Fruit fly (Drosophila melanogaster) Kc167 (cell line): Measurements from ENCODE around the gene CG13073.

Experiments used
- Myc ChIP-seq: fragments of >200 bp; optimal IDR thresholded peaks from 2 replicates; lab custom pipeline; 2017; ENCODE audit warnings: missing external identifiers
- Sin3A ChIP-seq: fragments of >200 bp; optimal IDR thresholded peaks from 2 replicates; lab custom pipeline; 2018; ENCODE audit warnings: missing external identifiers
- h ChIP-seq: fragments of >200 bp; optimal IDR thresholded peaks from 3 replicates; lab custom pipeline; 2018; ENCODE audit warnings: missing external identifiers
- insv ChIP-seq: fragments of >200 bp; optimal IDR thresholded peaks from 3 replicates; lab custom pipeline; 2018; ENCODE audit warnings: missing external identifiers
- psq ChIP-seq: fragments of >200 bp; optimal IDR thresholded peaks from 2 replicates; lab custom pipeline; 2017; ENCODE audit warnings: missing external identifiers
- ttk ChIP-seq: sonication (Bioruptor generic); optimal IDR thresholded peaks from 2 replicates; lab custom pipeline; 2017; ENCODE audit warnings: missing external identifiers

CG13073 gene

dm6 chr3L:16195476-16195958 lies 21.6 kb downstream of the CG13073 start:
- TF ChIP-seq insv (no peak), ttk (lab: Kevin White, UChicago) (no peak), Myc (no peak), h (lab: Kevin White, UChicago) (no peak), Sin3A (lab: Kevin White, UChicago) (no peak), psq (lab: Kevin White, UChicago) (no peak)

DNA sequence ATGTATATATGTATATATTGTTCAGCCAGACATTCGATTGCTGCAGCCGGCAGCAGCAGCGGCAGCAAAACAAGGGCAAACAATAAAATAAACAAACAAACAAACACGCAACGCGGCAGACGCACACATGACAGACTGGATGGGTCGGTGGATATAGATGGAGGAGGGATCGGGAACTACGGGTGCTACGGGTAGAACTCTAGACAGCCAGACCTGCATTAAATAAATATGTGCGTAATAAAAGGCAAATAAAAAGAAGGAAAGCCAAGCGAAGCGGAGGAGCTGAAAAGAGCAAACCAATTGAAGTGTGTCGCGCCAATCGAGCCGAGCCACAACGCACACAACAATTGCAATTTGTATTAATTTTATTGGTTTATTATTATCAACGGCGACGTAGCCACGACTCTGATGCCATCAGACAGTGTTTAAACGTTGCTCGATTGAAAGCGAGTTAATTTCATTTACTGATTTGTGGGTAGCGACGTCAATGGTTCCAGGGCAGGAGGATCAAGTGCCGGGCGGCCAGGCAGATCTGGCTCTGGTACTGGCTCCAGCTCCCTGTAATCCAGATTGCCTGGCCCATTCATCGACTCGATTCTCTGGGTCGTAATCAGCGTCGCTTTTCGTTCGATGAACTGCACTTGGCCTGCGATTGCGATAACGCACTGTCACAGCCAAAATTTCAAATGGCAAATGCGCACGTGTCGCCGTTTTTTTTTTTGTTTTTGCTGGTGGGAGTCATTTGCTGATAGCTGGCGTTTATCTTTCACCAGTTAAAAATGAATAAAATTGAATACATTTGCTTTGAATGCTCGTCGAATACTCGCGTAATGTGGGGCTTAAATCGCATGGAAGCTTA lies 23.0 kb downstream of the CG13073 start:
- TF ChIP-seq h (lab: Kevin White, UChicago) (no peak), Sin3A (lab: Kevin White, UChicago) (no peak), psq (lab: Kevin White, UChicago) (no peak), insv (no peak), ttk (lab: Kevin White, UChicago) (no peak), Myc (no peak)

- no peak for TF ChIP-seq insv
- no peak for TF ChIP-seq Sin3A (lab: Kevin White, UChicago)
- TF ChIP-seq psq (lab: Kevin White, UChicago), result no peak
- no peak for TF ChIP-seq ttk (lab: Kevin White, UChicago)
- no peak for TF ChIP-seq Myc
- no peak for TF ChIP-seq h (lab: Kevin White, UChicago)
Measured at dm6 chr3L:16192561-16193355, 24.3 kb downstream of the CG13073 start.

DNA sequence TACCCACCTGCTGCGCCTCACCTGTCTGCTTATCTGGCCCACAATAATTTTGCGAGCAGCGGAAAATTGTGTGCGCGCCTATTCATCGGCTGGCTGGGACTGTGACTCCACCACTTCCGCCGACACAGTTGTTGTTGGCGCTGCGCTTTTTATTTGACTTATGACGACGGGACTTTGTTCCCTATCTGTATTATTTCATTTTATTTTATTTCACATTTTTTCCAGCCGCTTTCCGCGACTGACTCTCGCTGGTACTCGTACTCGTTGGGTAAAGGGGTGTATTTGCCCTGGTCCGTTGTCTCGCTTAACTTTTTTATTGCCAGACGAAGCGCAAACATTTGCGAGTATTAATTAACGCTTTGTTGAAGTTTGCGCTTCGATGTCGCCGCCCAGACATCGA lies 26.2 kb downstream of the CG13073 start:
- no peak for TF ChIP-seq h (lab: Kevin White, UChicago)
- TF ChIP-seq Myc, result no peak
- TF ChIP-seq insv, result no peak
- TF ChIP-seq psq (lab: Kevin White, UChicago), result no peak
- no peak for TF ChIP-seq ttk (lab: Kevin White, UChicago)
- no peak for TF ChIP-seq Sin3A (lab: Kevin White, UChicago)

dm6 chr3L:16189925-16190231 lies 27.2 kb downstream of the CG13073 start:
- TF ChIP-seq Myc, result no peak
- TF ChIP-seq ttk (lab: Kevin White, UChicago), result no peak
- no peak for TF ChIP-seq h (lab: Kevin White, UChicago)
- TF ChIP-seq psq (lab: Kevin White, UChicago), result no peak
- TF ChIP-seq insv, result no peak
- TF ChIP-seq Sin3A (lab: Kevin White, UChicago), result no peak

DNA sequence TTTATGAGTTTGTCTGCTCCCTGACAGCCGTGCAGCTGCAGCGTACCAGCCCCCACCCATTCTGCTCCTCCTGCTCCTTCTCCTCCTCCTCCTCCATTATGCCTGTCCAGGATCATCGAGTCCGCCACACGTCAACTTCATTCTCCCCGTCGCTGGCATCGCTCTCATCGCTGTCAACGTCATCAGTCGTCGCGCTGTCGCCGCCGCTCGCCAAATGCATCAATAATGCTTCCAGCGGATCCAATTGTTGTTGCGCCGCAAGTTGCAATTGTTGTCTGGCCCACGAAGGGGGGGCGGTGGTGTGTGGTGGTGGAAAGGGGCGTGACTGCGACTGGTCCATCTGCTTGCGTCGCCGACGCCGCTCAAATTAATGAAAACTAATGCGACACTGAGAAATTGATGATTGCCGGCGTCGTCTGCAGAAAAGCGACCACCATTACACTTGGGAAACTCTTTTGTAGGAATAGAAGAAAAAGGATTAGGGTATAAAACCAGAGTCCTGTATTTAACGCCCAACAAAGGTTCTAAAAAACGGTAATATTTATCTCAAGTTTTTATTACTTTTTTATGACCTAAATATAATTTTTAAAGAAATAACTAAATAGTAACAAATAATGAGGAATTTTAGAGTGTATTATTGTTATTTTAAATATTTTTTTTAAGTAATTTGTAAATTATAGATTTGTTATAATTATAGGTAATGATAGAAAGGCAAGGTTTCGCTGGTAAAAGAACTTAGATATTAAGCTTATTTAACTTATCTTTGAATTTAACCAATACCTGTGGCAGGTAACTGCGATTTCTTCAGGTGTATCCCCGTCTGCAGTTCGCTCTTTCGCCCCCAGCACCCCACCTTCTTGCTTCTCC lies 27.8 kb downstream of the CG13073 start:
- no peak for TF ChIP-seq insv
- no peak for TF ChIP-seq psq (lab: Kevin White, UChicago)
- TF ChIP-seq Sin3A (lab: Kevin White, UChicago), result no peak
- no peak for TF ChIP-seq Myc
- no peak for TF ChIP-seq ttk (lab: Kevin White, UChicago)
- TF ChIP-seq h (lab: Kevin White, UChicago), result no peak

- no peak for TF ChIP-seq h (lab: Kevin White, UChicago)
- no peak for TF ChIP-seq psq (lab: Kevin White, UChicago)
- TF ChIP-seq Myc, result no peak
- no peak for TF ChIP-seq Sin3A (lab: Kevin White, UChicago)
- no peak for TF ChIP-seq ttk (lab: Kevin White, UChicago)
- TF ChIP-seq insv, result no peak
Measured at dm6 chr3L:16183493-16183892, 33.6 kb downstream of the CG13073 start.

- TF ChIP-seq h (lab: Kevin White, UChicago), result no peak
- TF ChIP-seq Myc, result no peak
- no peak for TF ChIP-seq insv
- no peak for TF ChIP-seq Sin3A (lab: Kevin White, UChicago)
Measured at dm6 chr3L:16182633-16183462, 34.3 kb downstream of the CG13073 start.

DNA sequence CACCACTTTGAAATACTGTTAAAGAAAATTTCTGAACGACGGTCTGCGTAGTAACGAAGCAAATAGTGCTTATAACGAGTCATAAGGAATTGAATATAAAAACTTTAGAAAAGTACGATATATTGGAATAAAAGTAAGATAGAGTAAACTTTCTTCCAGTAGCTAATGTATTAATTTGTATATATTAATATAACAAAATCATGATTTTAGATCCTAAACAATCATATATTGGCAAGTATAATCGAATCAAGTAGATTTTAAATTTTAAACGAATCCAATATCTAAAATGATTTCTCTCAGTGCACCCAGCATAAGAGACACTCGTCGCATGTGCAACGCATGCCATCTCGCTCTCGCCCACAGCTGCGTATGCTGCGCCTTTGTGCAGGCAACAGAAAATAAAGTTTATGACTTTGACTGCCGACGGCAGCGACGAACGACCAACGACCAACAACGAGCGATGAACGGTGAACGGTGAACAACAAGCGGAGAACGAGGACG lies 35.7 kb downstream of the CG13073 start:
- no peak for TF ChIP-seq ttk (lab: Kevin White, UChicago)
- TF ChIP-seq h (lab: Kevin White, UChicago), result no peak

DNA sequence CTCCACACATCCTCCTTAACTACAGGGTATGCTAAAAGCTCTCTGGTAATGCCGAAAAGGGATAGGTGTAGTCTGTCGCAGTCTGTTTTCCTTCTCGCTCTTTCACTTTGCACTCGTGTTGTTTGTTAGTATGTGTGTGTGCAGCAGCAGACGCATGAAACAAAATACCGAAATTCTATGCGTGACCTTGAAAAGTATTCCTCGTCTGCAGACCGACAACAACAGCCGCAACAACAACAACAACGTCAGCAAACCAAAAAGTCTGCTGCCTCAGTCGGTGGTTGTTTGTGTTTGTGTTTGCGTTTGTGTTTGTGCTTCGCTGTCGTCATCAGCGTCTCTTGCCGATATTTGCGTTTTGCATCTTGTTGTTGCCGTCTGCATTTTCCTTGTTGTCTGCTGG lies 38.7 kb downstream of the CG13073 start:
- TF ChIP-seq ttk (lab: Kevin White, UChicago) (no peak), psq (lab: Kevin White, UChicago) (no peak), insv (no peak), h (lab: Kevin White, UChicago) (no peak), Sin3A (lab: Kevin White, UChicago) (no peak), Myc (no peak)

DNA sequence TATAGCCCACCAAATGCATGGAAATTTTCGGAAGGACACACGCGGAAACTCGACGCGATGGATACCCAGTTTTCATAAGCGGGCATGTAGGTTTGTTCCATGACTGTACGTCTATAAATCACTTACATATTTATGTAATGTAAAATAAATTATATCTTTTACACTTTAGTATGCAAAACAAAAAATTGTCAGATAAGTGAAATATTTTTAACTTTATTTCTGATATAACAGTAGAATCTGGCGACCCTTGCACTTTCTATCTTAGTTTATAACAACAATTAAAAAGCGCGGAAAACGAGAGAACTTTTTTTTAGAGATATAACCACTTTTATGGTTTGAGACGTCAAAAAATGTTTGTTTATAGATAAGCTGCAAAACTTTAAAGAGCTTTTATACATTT lies 39.4 kb downstream of the CG13073 start:
- TF ChIP-seq Sin3A (lab: Kevin White, UChicago), result no peak
- no peak for TF ChIP-seq insv
- TF ChIP-seq h (lab: Kevin White, UChicago), result no peak
- TF ChIP-seq psq (lab: Kevin White, UChicago), result no peak
- TF ChIP-seq Myc, result no peak
- TF ChIP-seq ttk (lab: Kevin White, UChicago), result no peak
